Worm (Caenorhabditis elegans): ENCODE measurements around the gene rfip-1.

Gene rfip-1

ce11 chrII:5858322-5858721, 26.0 kb upstream of the rfip-1 start, which contains the start of gene F55C12.4:
Gene F55C12.4 (minus strand): TSS chrII:5858422.
- TF ChIP-seq alr-1 (tag; optimal IDR thresholded peaks at IDR 0.05) (no peak), lsy-2 (tag; optimal IDR thresholded peaks at IDR 0.05) (no peak), lin-39 (tag; optimal IDR thresholded peaks at IDR 0.05) (no peak), unc-62 (GFP tag; optimal IDR thresholded peaks at IDR 0.05) (no peak), mab-5 (tag; optimal IDR thresholded peaks at IDR 0.05) (no peak), snpc-4 (tag; optimal IDR thresholded peaks at IDR 0.05) (no peak), nhr-12 (tag; optimal IDR thresholded peaks at IDR 0.05) (no peak), aly-2 (tag; optimal IDR thresholded peaks at IDR 0.05) (no peak)

- TF ChIP-seq blmp-1 (tag; optimal IDR thresholded peaks at IDR 0.05; ENCODE audit: insufficient read depth) (no peak), gmeb-1 (tag; optimal IDR thresholded peaks at IDR 0.05) (no peak), ZK546.5 (tag; optimal IDR thresholded peaks at IDR 0.05) (no peak), lin-13 (GFP tag; optimal IDR thresholded peaks at IDR 0.05) (no peak), unc-62 (GFP tag; optimal IDR thresholded peaks at IDR 0.05) (no peak), snpc-4 (tag; optimal IDR thresholded peaks at IDR 0.05) (no peak), lin-39 (tag; optimal IDR thresholded peaks at IDR 0.05) (no peak), F13H6.1 (tag; optimal IDR thresholded peaks at IDR 0.05) (no peak), R02D3.7 (tag; optimal IDR thresholded peaks at IDR 0.05) (no peak), C34F6.9 (tag; optimal IDR thresholded peaks at IDR 0.05) (no peak), fos-1 (tag; optimal IDR thresholded peaks at IDR 0.05) (no peak), unc-39 (tag; optimal IDR thresholded peaks at IDR 0.05) (no peak), nhr-129 (tag; optimal IDR thresholded peaks at IDR 0.05) (no peak), ceh-16 (tag; optimal IDR thresholded peaks at IDR 0.05) (no peak), ztf-11 (tag; optimal IDR thresholded peaks at IDR 0.05) (no peak)
Measured at ce11 chrII:5860621-5861020, 23.7 kb upstream of the rfip-1 start.

ce11 chrII:5863893-5864292, 20.5 kb upstream of the rfip-1 start, which contains the start of gene tag-234:
Gene tag-234 (plus strand): TSS chrII:5864193.
- TF ChIP-seq peb-1 (tag; optimal IDR thresholded peaks at IDR 0.05) (no peak), fos-1 (tag; optimal IDR thresholded peaks at IDR 0.05) (peak; percentile 50)

- TF ChIP-seq fos-1 (tag; optimal IDR thresholded peaks at IDR 0.05) = peak; percentile 89
- TF ChIP-seq ztf-4 (tag; optimal IDR thresholded peaks at IDR 0.05) = no peak
Measured at ce11 chrII:5865405-5866308, 18.7 kb upstream of the rfip-1 start, which contains the start of gene F55C12.19. Gene F55C12.19 (plus strand): TSS chrII:5866139.

- TF ChIP-seq R02D3.7 (tag; optimal IDR thresholded peaks at IDR 0.05) = no peak
- TF ChIP-seq snpc-4 (tag; optimal IDR thresholded peaks at IDR 0.05) = no peak
- no peak for TF ChIP-seq nhr-25 (tag; optimal IDR thresholded peaks at IDR 0.05)
- TF ChIP-seq nhr-21 (tag; optimal IDR thresholded peaks at IDR 0.05) = no peak
- TF ChIP-seq sma-9 (GFP tag; optimal IDR thresholded peaks at IDR 0.05) = no peak
- TF ChIP-seq sma-9 (tag; optimal IDR thresholded peaks at IDR 0.05) = no peak
- TF ChIP-seq nhr-6 (tag; optimal IDR thresholded peaks at IDR 0.05) = no peak
- TF ChIP-seq elt-3 (tag; optimal IDR thresholded peaks at IDR 0.05) = no peak
- no peak for TF ChIP-seq aly-2 (tag; optimal IDR thresholded peaks at IDR 0.05)
- no peak for TF ChIP-seq fos-1 (tag; optimal IDR thresholded peaks at IDR 0.05)
- TF ChIP-seq crh-2 (tag; optimal IDR thresholded peaks at IDR 0.05) = no peak
- TF ChIP-seq nhr-77 (tag; optimal IDR thresholded peaks at IDR 0.05) = no peak
- TF ChIP-seq sma-3 (GFP tag; optimal IDR thresholded peaks at IDR 0.05) = no peak
- TF ChIP-seq nhr-23 (tag; optimal IDR thresholded peaks at IDR 0.05) = no peak
- no peak for TF ChIP-seq alr-1 (tag; optimal IDR thresholded peaks at IDR 0.05)
- no peak for TF ChIP-seq lsy-2 (tag; optimal IDR thresholded peaks at IDR 0.05)
- no peak for TF ChIP-seq peb-1 (tag; optimal IDR thresholded peaks at IDR 0.05)
- TF ChIP-seq ceh-82 (tag; optimal IDR thresholded peaks at IDR 0.05) = no peak
- TF ChIP-seq gmeb-1 (tag; optimal IDR thresholded peaks at IDR 0.05) = no peak
- no peak for TF ChIP-seq nhr-10 (tag; optimal IDR thresholded peaks at IDR 0.05)
Measured at ce11 chrII:5866920-5867319, 17.4 kb upstream of the rfip-1 start.
